Worm (Caenorhabditis elegans): ENCODE measurements around the gene gadr-4.

ce11 chrII:4028276-4028675 lies 34.1 kb downstream of the gadr-4 start, which contains the start of gene K07D4.9:
- TF ChIP-seq ztf-23 (GFP tag; IDR thresholded peaks at IDR 0.05): no peak
- TF ChIP-seq flt-1 (GFP tag; IDR thresholded peaks at IDR 0.05): no peak
- TF ChIP-seq T22C8.4 (GFP tag; IDR thresholded peaks at IDR 0.05): no peak
- TF ChIP-seq cog-1 (tag; optimal IDR thresholded peaks at IDR 0.05): no peak

Measured in whole organism, midembryonic.